Worm (Caenorhabditis elegans) whole organism, L4/young adult: ENCODE results near the gene F09C8.2.

ENCODE experiments used
- W03F9.2 ChIP-seq: fragments of 150-350 bp; optimal IDR thresholded peaks from 2 replicates; lab custom pipeline; 2014; ENCODE audit warnings: missing biosample characterization, missing genetic modification characterization
- him-1 ChIP-seq: sonication (generic microtip); optimal IDR thresholded peaks from 2 replicates; lab custom pipeline; 2016; ENCODE audit warnings: missing genotype, missing genetic modification reagents, missing genetic modification characterization, missing compliant biosample characterization

DNA sequence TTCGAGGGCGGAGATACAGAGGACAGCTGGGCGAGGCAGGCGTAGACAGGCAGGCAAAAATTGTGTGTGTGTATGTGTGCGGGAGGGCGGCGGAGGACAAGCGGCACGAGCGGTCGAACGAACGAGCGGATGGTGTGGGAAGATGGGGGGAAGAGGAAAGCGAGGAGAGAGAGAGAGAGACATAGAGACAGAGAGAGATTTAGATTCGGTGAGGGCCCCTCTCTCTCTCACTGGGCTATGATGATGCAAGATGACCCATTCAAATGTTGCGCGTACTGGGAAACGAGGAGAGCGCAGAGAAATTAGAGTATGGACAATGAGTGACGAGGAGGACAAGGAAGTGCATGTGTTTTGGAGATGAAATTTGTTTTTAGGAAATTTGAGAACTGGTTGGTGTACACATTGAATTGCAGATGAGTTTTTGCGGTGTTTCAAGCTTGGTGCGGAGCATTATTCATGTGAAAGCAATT, 941 bp upstream of the F09C8.2 start:
- TF ChIP-seq W03F9.2 (tag; lab: Kevin White, UChicago) (no peak), him-1 (tag; lab: Kevin White, UChicago) (peak; percentile 78)
